Worm (Caenorhabditis elegans): ENCODE data around the gene exc-12.
A peak's percentile ranks its signal among the peaks of the same experiment; 100 is the strongest.

The exc-12 gene

DNA sequence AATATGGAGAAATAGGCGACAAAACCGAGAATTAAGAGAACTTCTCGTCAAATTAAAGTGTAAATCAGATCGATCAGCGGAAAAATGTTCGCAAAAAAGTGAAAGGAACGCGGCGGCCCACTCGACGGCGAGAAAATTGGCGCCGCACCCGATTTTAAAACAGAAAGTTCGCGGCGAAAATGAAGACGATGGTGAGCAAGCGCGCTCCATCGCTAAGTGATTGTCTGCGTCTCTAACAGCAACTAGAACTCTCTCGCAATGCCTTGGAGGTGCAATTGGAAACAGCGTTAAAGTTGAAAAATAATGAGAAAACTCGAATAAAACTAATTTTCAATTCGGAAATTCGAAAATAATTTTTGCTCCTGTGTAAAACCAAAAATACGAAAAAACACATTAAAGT, 40.2 kb downstream of the exc-12 start (continued):
- peak in 1 of 6 experiments; percentile 12 for TF ChIP-seq elt-3 (tag; optimal IDR thresholded peaks at IDR 0.05)
- peak; percentile 62 for TF ChIP-seq fkh-8 (tag; optimal IDR thresholded peaks at IDR 0.05)
- peak in 1 of 2 experiments; percentile 38 for TF ChIP-seq mdl-1 (tag; optimal IDR thresholded peaks at IDR 0.05)
- no peak for TF ChIP-seq aly-2 (tag; optimal IDR thresholded peaks at IDR 0.05)
- peak; percentile 52 for TF ChIP-seq tbx-2 (tag; optimal IDR thresholded peaks at IDR 0.05)
- no peak for TF ChIP-seq lir-3 (tag; optimal IDR thresholded peaks at IDR 0.05; ENCODE audit: poor library complexity)
- TF ChIP-seq egl-27 (tag; optimal IDR thresholded peaks at IDR 0.05) = no peak
- TF ChIP-seq fkh-4 (tag; optimal IDR thresholded peaks at IDR 0.05; ENCODE audit: borderline replicate concordance) = no peak

DNA sequence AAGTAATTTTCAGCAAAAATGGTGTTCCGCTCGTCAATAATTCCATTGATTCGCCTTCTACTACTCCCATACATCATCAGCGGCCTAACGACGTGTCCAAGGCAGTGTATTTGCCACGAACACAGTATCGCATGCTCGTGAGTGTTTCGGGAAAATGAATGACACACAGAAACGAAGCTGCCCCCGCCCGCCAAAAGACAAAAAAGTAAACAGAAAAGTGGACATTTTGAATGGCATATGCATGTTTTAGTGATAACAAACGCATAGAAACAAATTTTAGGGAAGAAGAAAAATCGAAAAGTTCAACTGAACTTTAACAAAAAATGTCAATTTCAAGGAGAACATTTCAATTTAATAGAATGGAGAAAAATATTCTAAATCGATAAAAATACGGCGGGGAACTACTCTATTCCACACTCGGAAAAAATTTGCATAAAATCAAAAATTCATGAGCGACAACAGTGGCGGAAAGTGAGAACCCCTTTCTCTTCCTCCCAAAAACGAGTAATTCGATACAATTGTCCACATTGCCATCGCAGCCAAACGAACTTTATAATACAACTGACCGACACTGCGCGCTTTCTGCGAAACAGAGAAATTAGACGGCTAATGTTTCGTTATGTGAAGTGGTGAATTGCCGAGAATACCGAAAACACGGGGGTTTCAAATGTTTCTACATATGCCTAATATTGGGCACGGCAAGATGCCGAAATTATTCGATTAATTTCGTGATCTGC, 41.6 kb downstream of the exc-12 start:
- peak; percentile 41 for TF ChIP-seq blmp-1 (tag; optimal IDR thresholded peaks at IDR 0.05)
- TF ChIP-seq lin-35 (GFP tag; optimal IDR thresholded peaks at IDR 0.05) = no peak

ce11 chrIII:13527424-13528097, 42.7 kb downstream of the exc-12 start, which contains the start of gene lron-13:
Gene lron-13 (plus strand): TSS chrIII:13527438.
- TF ChIP-seq efl-1 (optimal IDR thresholded peaks at IDR 0.05) (no peak), efl-1 (GFP tag; optimal IDR thresholded peaks at IDR 0.05 in 1 of 2) (peak in 1 of 2 experiments; percentile 88), lin-35 (GFP tag; optimal IDR thresholded peaks at IDR 0.05) (peak in 1 of 2 experiments; percentile 31), nhr-90 (tag; optimal IDR thresholded peaks at IDR 0.05; ENCODE audit: poor library complexity) (peak; percentile 0), lin-15B (tag; optimal IDR thresholded peaks at IDR 0.05) (no peak)

ce11 chrIII:13526702-13527101, 43.5 kb downstream of the exc-12 start:
- TF ChIP-seq fkh-10 (GFP tag; optimal IDR thresholded peaks at IDR 0.05) (peak; percentile 75), lin-14 (GFP tag; optimal IDR thresholded peaks at IDR 0.05) (peak; percentile 23), lin-13 (GFP tag; optimal IDR thresholded peaks at IDR 0.05) (no peak), unc-30 (tag; optimal IDR thresholded peaks at IDR 0.05) (no peak), dpl-1 (GFP tag; optimal IDR thresholded peaks at IDR 0.05) (no peak), ceh-82 (tag; optimal IDR thresholded peaks at IDR 0.05) (no peak), nhr-47 (tag; optimal IDR thresholded peaks at IDR 0.05) (no peak)

- TF ChIP-seq fkh-10 (GFP tag; optimal IDR thresholded peaks at IDR 0.05) (no peak), pax-3 (tag; optimal IDR thresholded peaks at IDR 0.05) (no peak), tbx-2 (tag; optimal IDR thresholded peaks at IDR 0.05) (no peak)
Measured at ce11 chrIII:13526191-13526590, 44.1 kb downstream of the exc-12 start.

DNA sequence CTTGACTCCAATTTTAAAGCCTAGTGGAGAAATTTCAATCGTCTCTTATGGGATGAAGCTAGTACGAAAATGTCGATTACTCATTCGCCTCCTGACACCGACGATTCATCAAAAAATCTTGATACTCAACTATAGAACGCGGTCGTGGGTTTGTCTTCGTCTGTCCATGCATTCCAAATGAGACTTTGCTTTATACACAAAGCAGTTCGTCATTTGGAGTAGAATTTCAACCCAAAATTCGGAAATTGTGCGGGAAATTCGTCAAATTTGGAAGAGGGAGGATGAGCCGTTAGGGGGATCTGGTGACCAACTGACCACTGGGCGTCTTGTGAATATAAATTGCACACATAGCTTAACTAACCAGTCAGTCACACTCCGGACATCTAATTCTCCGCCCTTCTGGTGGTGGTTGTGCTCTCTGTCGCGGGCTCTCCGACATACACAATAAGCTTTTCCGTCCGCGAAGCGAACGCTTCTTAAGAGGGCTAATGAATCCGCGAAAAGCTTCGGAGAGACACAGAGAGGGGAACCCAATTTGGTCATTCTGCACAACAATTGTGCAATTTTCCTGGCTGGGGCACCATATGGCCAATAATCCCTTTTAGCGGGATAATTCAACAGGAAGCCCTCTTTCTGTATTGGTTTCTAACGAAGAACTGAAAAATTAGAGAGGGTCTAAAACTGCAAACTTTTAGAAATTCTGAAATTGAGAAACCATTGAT, 45.0 kb downstream of the exc-12 start:
- TF ChIP-seq pqm-1 (tag; optimal IDR thresholded peaks at IDR 0.05) = no peak
- no peak for TF ChIP-seq fkh-4 (tag; optimal IDR thresholded peaks at IDR 0.05; ENCODE audit: borderline replicate concordance)
- no peak for TF ChIP-seq nhr-85 (tag)
- TF ChIP-seq ceh-88 (GFP tag; IDR thresholded peaks at IDR 0.05) = no peak
- no peak for TF ChIP-seq efl-1 (optimal IDR thresholded peaks at IDR 0.05)
- TF ChIP-seq efl-1 (GFP tag; optimal IDR thresholded peaks at IDR 0.05 in 1 of 2) = peak in 1 of 2 experiments; percentile 6
- no peak for TF ChIP-seq vab-15 (tag; optimal IDR thresholded peaks at IDR 0.05)
- no peak for TF ChIP-seq lin-15B (tag; optimal IDR thresholded peaks at IDR 0.05)
- no peak for TF ChIP-seq nhr-76 (tag; optimal IDR thresholded peaks at IDR 0.05)
- TF ChIP-seq xbp-1 (tag; optimal IDR thresholded peaks at IDR 0.05) = no peak
- no peak for TF ChIP-seq skn-1 (tag; optimal IDR thresholded peaks at IDR 0.05)
- TF ChIP-seq aha-1 (tag; optimal IDR thresholded peaks at IDR 0.05) = no peak
- TF ChIP-seq zip-4 (GFP tag; optimal IDR thresholded peaks at IDR 0.05) = no peak
- TF ChIP-seq unc-130 (tag; optimal IDR thresholded peaks at IDR 0.05) = no peak
- no peak for TF ChIP-seq mef-2 (tag; optimal IDR thresholded peaks at IDR 0.05)
- peak; percentile 11 for TF ChIP-seq alr-1 (tag; optimal IDR thresholded peaks at IDR 0.05; ENCODE audit: borderline replicate concordance)
- TF ChIP-seq grh-1 (GFP tag; IDR thresholded peaks at IDR 0.05) = no peak

All from whole organism, L1 larva.